Fruit fly (Drosophila melanogaster) whole organism, embryonic: ENCODE measurements around the gene CG32281.
A peak's percentile ranks its signal among the peaks of the same experiment; 100 is the strongest.

Source experiments
- Antp ChIP-seq: fragments of 200-800 bp; sonication (Bioruptor generic); optimal IDR thresholded peaks from 3 replicates; lab custom pipeline; 2016; ENCODE audit warnings: missing biosample characterization, missing genetic modification characterization
- CG10979 ChIP-seq: fragments of 200-800 bp; sonication (Bioruptor generic); optimal IDR thresholded peaks from 2 replicates; lab custom pipeline; 2018; ENCODE audit warnings: missing biosample characterization, mild to moderate bottlenecking, missing genetic modification characterization, moderate library complexity
- CG1233 ChIP-seq: fragments of 200-800 bp; sonication (Bioruptor generic); optimal IDR thresholded peaks from 4 replicates; lab custom pipeline; 2018; ENCODE audit warnings: missing biosample characterization, mild to moderate bottlenecking, missing genetic modification characterization
- CG14860 ChIP-seq: fragments of 200-800 bp; sonication (Bioruptor generic); IDR thresholded peaks from 3 replicates; pipeline ENCODE4 v1.3.6; 2022; ENCODE audit warnings: missing biosample characterization, missing genetic modification characterization; ENCODE audit not compliant: partially characterized antibody
- CG14965 ChIP-seq: fragments of 200-800 bp; sonication (Bioruptor generic); optimal IDR thresholded peaks from 2 replicates; lab custom pipeline; 2016; ENCODE audit warnings: missing biosample characterization, missing genetic modification characterization, borderline replicate concordance
- CG1792 ChIP-seq: fragments of 200-800 bp; sonication (Bioruptor generic); optimal IDR thresholded peaks from 2 replicates; lab custom pipeline; 2016; ENCODE audit warnings: missing biosample characterization, missing genetic modification characterization
- CG2199 ChIP-seq: fragments of 200-800 bp; sonication (Bioruptor generic); IDR thresholded peaks from 3 replicates; pipeline ENCODE4 v1.3.6; 2022; ENCODE audit warnings: missing biosample characterization, missing genetic modification characterization
- CG2889 ChIP-seq: fragments of 200-800 bp; sonication (Bioruptor generic); IDR thresholded peaks from 3 replicates; pipeline ENCODE4 v1.3.6; 2022; ENCODE audit warnings: missing biosample characterization, missing genetic modification characterization
- CG4328 ChIP-seq: fragments of 200-800 bp; sonication (Bioruptor generic); optimal IDR thresholded peaks from 3 replicates; lab custom pipeline; 2017; ENCODE audit warnings: missing biosample characterization, missing genetic modification reagents, missing genetic modification characterization
- CG4360 ChIP-seq: fragments of 200-800 bp; sonication (Bioruptor generic); IDR thresholded peaks from 2 replicates; pipeline ENCODE4 v1.3.6; 2022; ENCODE audit warnings: missing biosample characterization, missing genetic modification characterization
- CG4617 ChIP-seq: fragments of 200-800 bp; sonication (Bioruptor generic); optimal IDR thresholded peaks from 3 replicates; lab custom pipeline; 2016; ENCODE audit warnings: missing biosample characterization, missing genetic modification characterization, borderline replicate concordance
- CG5953 ChIP-seq: fragments of 200-800 bp; sonication (Bioruptor generic); IDR thresholded peaks from 2 replicates; pipeline ENCODE4 v1.3.6; 2022; ENCODE audit warnings: missing biosample characterization, missing genetic modification characterization
- CG6254 ChIP-seq: fragments of 200-800 bp; sonication (Bioruptor generic); optimal IDR thresholded peaks from 3 replicates; lab custom pipeline; 2017; ENCODE audit warnings: mild to moderate bottlenecking, missing biosample characterization, missing genetic modification reagents, missing genetic modification characterization
- CG6689 ChIP-seq: fragments of 200-800 bp; sonication (Bioruptor generic); IDR thresholded peaks from 2 replicates; pipeline ENCODE4 v1.3.6; 2022; ENCODE audit warnings: missing biosample characterization, missing genetic modification characterization
- CG6791 ChIP-seq: fragments of 200-800 bp; sonication (Bioruptor generic); IDR thresholded peaks from 3 replicates; pipeline ENCODE4 v1.3.6; 2022; ENCODE audit warnings: missing biosample characterization, missing genetic modification characterization; ENCODE audit not compliant: partially characterized antibody
- CG8281 ChIP-seq: fragments of 200-800 bp; sonication (Bioruptor generic); optimal IDR thresholded peaks from 2 replicates; lab custom pipeline; 2018; ENCODE audit warnings: missing biosample characterization, mild to moderate bottlenecking, missing genetic modification characterization, moderate library complexity
- CG8388 ChIP-seq: fragments of 200-800 bp; sonication (Bioruptor generic); optimal IDR thresholded peaks from 2 replicates; lab custom pipeline; 2019; ENCODE audit warnings: missing biosample characterization, mild to moderate bottlenecking, missing genetic modification characterization, moderate library complexity
- CG8944 ChIP-seq: fragments of 200-800 bp; sonication (Bioruptor generic); optimal IDR thresholded peaks from 3 replicates; lab custom pipeline; 2016; ENCODE audit warnings: missing biosample characterization, missing genetic modification characterization
- CG9215 ChIP-seq: fragments of 200-800 bp; sonication (Bioruptor generic); IDR thresholded peaks from 2 replicates; pipeline ENCODE4 v1.3.6; 2022; ENCODE audit warnings: missing biosample characterization, missing genetic modification characterization
- CG9437 ChIP-seq: fragments of 200-800 bp; sonication (Bioruptor generic); optimal IDR thresholded peaks from 2 replicates; lab custom pipeline; 2018; ENCODE audit warnings: missing biosample characterization, mild to moderate bottlenecking, missing genetic modification characterization
- CG9727 ChIP-seq: fragments of 200-800 bp; sonication (Bioruptor generic); optimal IDR thresholded peaks from 3 replicates; lab custom pipeline; 2017; ENCODE audit warnings: missing biosample characterization, mild to moderate bottlenecking, missing genetic modification characterization
- CrebB ChIP-seq: fragments of 200-800 bp; sonication (Bioruptor generic); optimal IDR thresholded peaks from 3 replicates; lab custom pipeline; 2018; ENCODE audit warnings: missing biosample characterization, mild to moderate bottlenecking, missing genetic modification characterization
- Dp ChIP-seq: fragments of 200-800 bp; sonication (Bioruptor generic); optimal IDR thresholded peaks from 2 replicates; lab custom pipeline; 2018; ENCODE audit warnings: missing biosample characterization, mild to moderate bottlenecking, missing genetic modification characterization, moderate library complexity
- Fer2 ChIP-seq: fragments of 200-800 bp; sonication (Bioruptor generic); optimal IDR thresholded peaks from 2 replicates; lab custom pipeline; 2018; ENCODE audit warnings: missing biosample characterization, mild to moderate bottlenecking, missing genetic modification characterization, moderate library complexity
- Gsc ChIP-seq: fragments of 200-800 bp; sonication (Bioruptor generic); IDR thresholded peaks from 2 replicates; pipeline ENCODE4 v1.3.6; 2022; ENCODE audit warnings: missing biosample characterization, missing genetic modification characterization
- H15 ChIP-seq: fragments of 200-800 bp; sonication (Bioruptor generic); IDR thresholded peaks from 3 replicates; pipeline ENCODE4 v1.3.6; 2022; ENCODE audit warnings: missing biosample characterization, missing genetic modification characterization
- H2.0 ChIP-seq: fragments of 200-800 bp; sonication (Bioruptor generic); IDR thresholded peaks from 2 replicates; pipeline ENCODE4 v1.3.6; 2022; ENCODE audit warnings: missing biosample characterization, missing genetic modification characterization
- Jarid2 ChIP-seq: fragments of 200-800 bp; sonication (Bioruptor generic); optimal IDR thresholded peaks from 3 replicates; lab custom pipeline; 2017; ENCODE audit warnings: mild to moderate bottlenecking, missing biosample characterization, missing genetic modification reagents, missing genetic modification characterization
- Lpt ChIP-seq: fragments of >200 bp; optimal IDR thresholded peaks from 2 replicates; lab custom pipeline; 2018; ENCODE audit warnings: missing biosample characterization, missing genetic modification characterization
- NC2α ChIP-seq: fragments of 200-800 bp; sonication (Bioruptor generic); optimal IDR thresholded peaks from 2 replicates; lab custom pipeline; 2016; ENCODE audit warnings: missing biosample characterization, missing genetic modification characterization
- Nf-YA ChIP-seq: fragments of 200-800 bp; sonication (Bioruptor generic); IDR thresholded peaks from 2 replicates; pipeline ENCODE4 v1.3.6; 2022; ENCODE audit warnings: missing biosample characterization, missing genetic modification characterization
- Oli ChIP-seq: fragments of 200-800 bp; sonication (Bioruptor generic); optimal IDR thresholded peaks from 2 replicates; lab custom pipeline; 2018; ENCODE audit warnings: missing biosample characterization, mild to moderate bottlenecking, missing genetic modification characterization, moderate library complexity
- Poxn ChIP-seq: fragments of 200-800 bp; sonication (Bioruptor generic); IDR thresholded peaks from 2 replicates; pipeline ENCODE4 v1.3.6; 2022; ENCODE audit warnings: missing biosample characterization, missing genetic modification characterization
- Usf ChIP-seq: fragments of 200-800 bp; sonication (Bioruptor generic); optimal IDR thresholded peaks from 2 replicates; lab custom pipeline; 2017; ENCODE audit warnings: missing genotype, missing biosample characterization, missing genetic modification characterization
- YL-1 ChIP-seq: fragments of 200-800 bp; sonication (Bioruptor generic); optimal IDR thresholded peaks from 3 replicates; lab custom pipeline; 2017; ENCODE audit warnings: missing biosample characterization, mild to moderate bottlenecking, missing genetic modification characterization
- ac ChIP-seq: fragments of 200-800 bp; sonication (Bioruptor generic); optimal IDR thresholded peaks from 3 replicates; lab custom pipeline; 2017; ENCODE audit warnings: missing biosample characterization, mild to moderate bottlenecking, missing genetic modification characterization
- az2 ChIP-seq: fragments of 200-800 bp; sonication (Bioruptor generic); optimal IDR thresholded peaks from 3 replicates; lab custom pipeline; 2016; ENCODE audit warnings: missing biosample characterization, missing genetic modification characterization
- cas ChIP-seq: fragments of 200-800 bp; sonication (Bioruptor generic); IDR thresholded peaks from 2 replicates; pipeline ENCODE4 v1.3.6; 2022; ENCODE audit warnings: missing biosample characterization, missing genetic modification characterization
- croc ChIP-seq: fragments of 200-800 bp; sonication (Bioruptor generic); conservative IDR thresholded peaks from 3 replicates; pipeline ENCODE4 v1.3.6; 2022; ENCODE audit warnings: missing biosample characterization, missing genetic modification characterization
- jigr1 ChIP-seq: fragments of 200-800 bp; sonication (Bioruptor generic); IDR thresholded peaks from 3 replicates; pipeline ENCODE4 v1.3.6; 2022; ENCODE audit warnings: missing biosample characterization, missing genetic modification characterization
- kah ChIP-seq: fragments of 200-800 bp; sonication (Bioruptor generic); optimal IDR thresholded peaks from 2 replicates; lab custom pipeline; 2018; ENCODE audit warnings: missing biosample characterization, mild to moderate bottlenecking, missing genetic modification characterization
- mld ChIP-seq: fragments of 200-800 bp; sonication (Bioruptor generic); IDR thresholded peaks from 3 replicates; pipeline ENCODE4 v1.3.6; 2022; ENCODE audit warnings: missing biosample characterization, missing genetic modification characterization; ENCODE audit not compliant: partially characterized antibody
- nmo ChIP-seq: fragments of 200-800 bp; sonication (Bioruptor generic); optimal IDR thresholded peaks from 2 replicates; lab custom pipeline; 2018; ENCODE audit warnings: missing biosample characterization, mild to moderate bottlenecking, missing genetic modification characterization, moderate library complexity
- oc ChIP-seq: fragments of 200-800 bp; sonication (Bioruptor generic); optimal IDR thresholded peaks from 2 replicates; lab custom pipeline; 2018; ENCODE audit warnings: missing biosample characterization, mild to moderate bottlenecking, missing genetic modification characterization, moderate library complexity
- ranshi ChIP-seq: fragments of 200-800 bp; sonication (Bioruptor generic); IDR thresholded peaks from 2 replicates; pipeline ENCODE4 v1.3.6; 2022; ENCODE audit warnings: missing biosample characterization, missing genetic modification characterization
- rib ChIP-seq: fragments of 200-800 bp; sonication (Bioruptor generic); IDR thresholded peaks from 2 replicates; pipeline ENCODE4 v1.3.6; 2022; ENCODE audit warnings: missing biosample characterization, missing genetic modification characterization
- row ChIP-seq: fragments of 200-800 bp; sonication (Bioruptor generic); IDR thresholded peaks from 3 replicates; pipeline ENCODE4 v1.3.6; 2022; ENCODE audit warnings: missing biosample characterization, missing genetic modification characterization
- sens-2 ChIP-seq: fragments of 200-800 bp; sonication (Bioruptor generic); IDR thresholded peaks from 2 replicates; pipeline ENCODE4 v1.3.6; 2022; ENCODE audit warnings: missing biosample characterization, missing genetic modification characterization
- slp2 ChIP-seq: fragments of 200-800 bp; sonication (Bioruptor generic); optimal IDR thresholded peaks from 2 replicates; lab custom pipeline; 2016; ENCODE audit warnings: missing biosample characterization, missing genetic modification characterization
- ttk ChIP-seq: fragments of 200-800 bp; sonication (Bioruptor generic); IDR thresholded peaks from 2 replicates; pipeline ENCODE4 v2.1.2; 2022; ENCODE audit warnings: missing biosample characterization, missing genetic modification characterization
- unpg ChIP-seq: fragments of 200-800 bp; sonication (Bioruptor generic); optimal IDR thresholded peaks from 3 replicates; lab custom pipeline; 2018; ENCODE audit warnings: missing biosample characterization, mild to moderate bottlenecking, missing genetic modification characterization, moderate library complexity
- usp ChIP-seq: fragments of >200 bp; optimal IDR thresholded peaks from 2 replicates; lab custom pipeline; 2017; ENCODE audit warnings: missing biosample characterization, missing genetic modification characterization

Gene CG32281

DNA sequence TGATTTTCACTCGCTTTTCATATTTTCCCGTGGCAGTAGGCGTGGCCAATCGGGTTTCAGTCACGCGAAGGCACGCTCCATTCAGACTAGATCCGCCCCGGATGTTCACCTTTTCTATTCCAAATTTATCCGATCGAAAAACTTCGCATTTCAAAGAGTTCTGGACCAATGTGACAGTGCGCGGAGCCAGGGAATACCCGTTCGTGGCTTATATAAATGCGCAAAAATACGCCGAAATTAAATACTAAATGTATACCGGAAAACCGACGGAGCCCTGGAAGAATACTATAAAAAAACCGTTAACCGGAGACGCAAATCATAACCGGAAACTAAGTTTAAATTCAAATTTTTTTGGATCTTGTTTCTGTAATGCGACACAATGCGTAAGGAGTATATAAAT lies 41.6 kb upstream of the CG32281 start, which contains the start of gene promL (continued):
- TF ChIP-seq Nf-YA (GFP tag; lab: Robert Waterston, UW) (no peak), H15 (GFP tag; lab: Robert Waterston, UW) (no peak), Usf (GFP tag; lab: Kevin White, UChicago) (no peak), CG8388 (GFP tag; lab: Kevin White, UChicago) (peak; percentile 34), CG10979 (peak; percentile 45), CG8944 (GFP tag; lab: Kevin White, UChicago) (no peak), CG9437 (GFP tag; lab: Kevin White, UChicago) (peak; percentile 50), NC2α (GFP tag; lab: Kevin White, UChicago) (no peak), CG6689 (GFP tag; lab: Robert Waterston, UW) (no peak), Antp (no peak), nmo (GFP tag; lab: Kevin White, UChicago) (peak; percentile 65), CG6254 (GFP tag; lab: Kevin White, UChicago) (no peak), kah (no peak), H2.0 (no peak), mld (GFP tag; lab: Robert Waterston, UW) (no peak), slp2 (GFP tag; lab: Kevin White, UChicago) (peak; percentile 50), ttk (GFP tag; lab: Robert Waterston, UW) (no peak), az2 (GFP tag; lab: Kevin White, UChicago) (no peak), CG14965 (GFP tag; lab: Kevin White, UChicago) (peak; percentile 3), Poxn (GFP tag; lab: Robert Waterston, UW) (no peak), row (GFP tag; lab: Robert Waterston, UW) (0 out of 3 replicates have a peak, but pooled peaks have one; percentile 31), jigr1 (GFP tag; lab: Robert Waterston, UW) (no peak), rib (GFP tag; lab: Robert Waterston, UW) (no peak), CrebB (tag; lab: Kevin White, UChicago) (peak; percentile 70), ac (no peak), Jarid2 (peak; percentile 77), CG4328 (GFP tag; lab: Kevin White, UChicago) (peak; percentile 49), CG5953 (GFP tag; lab: Robert Waterston, UW) (no peak), CG9727 (peak; percentile 48), Lpt (GFP tag; lab: Kevin White, UChicago) (no peak), croc (GFP tag; lab: Robert Waterston, UW) (no peak), sens-2 (GFP tag; lab: Robert Waterston, UW) (no peak), CG9215 (GFP tag; lab: Robert Waterston, UW) (no peak), CG4360 (no peak; the same call in 1 of the 2 replicates), cas (no peak), unpg (GFP tag; lab: Kevin White, UChicago) (peak; percentile 61), CG1792 (GFP tag; lab: Kevin White, UChicago) (no peak), ranshi (GFP tag; lab: Robert Waterston, UW) (no peak; the same call in 1 of the 2 replicates), Fer2 (peak; percentile 50), Oli (peak; percentile 15), CG1233 (GFP tag; lab: Kevin White, UChicago) (peak; percentile 53), CG4617 (peak; percentile 74), Gsc (GFP tag; lab: Robert Waterston, UW) (no peak), CG6791 (0 out of 3 replicates have a peak, but pooled peaks have one; percentile 18), YL-1 (GFP tag; lab: Kevin White, UChicago) (peak; percentile 90), CG8281 (tag; lab: Kevin White, UChicago) (peak; percentile 17), Dp (GFP tag; lab: Kevin White, UChicago) (peak; percentile 77), CG2199 (0 out of 3 replicates have a peak, but pooled peaks have one; percentile 55), usp (GFP tag; lab: Kevin White, UChicago) (no peak), CG14860 (GFP tag; lab: Robert Waterston, UW) (no peak), oc (tag; lab: Kevin White, UChicago) (peak; percentile 24), CG2889 (GFP tag; lab: Robert Waterston, UW) (no peak)
